Fruit fly (Drosophila melanogaster) whole organism, adult: ENCODE results near the gene CG31381.

Experiments used
- CG11617 ChIP-seq: fragments of 200-800 bp; sonication (Bioruptor generic); optimal IDR thresholded peaks from 2 replicates; lab custom pipeline; 2017; ENCODE audit warnings: mild to moderate bottlenecking, missing biosample characterization, missing genetic modification reagents, missing genetic modification characterization
- CG12768 ChIP-seq: fragments of 200-800 bp; sonication (Bioruptor generic); optimal IDR thresholded peaks from 2 replicates; lab custom pipeline; 2017; ENCODE audit warnings: missing biosample characterization, missing genetic modification characterization, mild to moderate bottlenecking, moderate library complexity, missing genetic modification reagents
- CG14711 ChIP-seq: fragments of 200-800 bp; sonication (Bioruptor generic); optimal IDR thresholded peaks from 2 replicates; lab custom pipeline; 2018; ENCODE audit warnings: missing biosample characterization, mild to moderate bottlenecking, missing genetic modification characterization, moderate library complexity
- CG1620 ChIP-seq: fragments of 200-800 bp; sonication (Bioruptor generic); optimal IDR thresholded peaks from 2 replicates; lab custom pipeline; 2016; ENCODE audit warnings: missing biosample characterization, missing genetic modification characterization
- CG33017 ChIP-seq: fragments of 200-800 bp; sonication (Bioruptor generic); optimal IDR thresholded peaks from 2 replicates; lab custom pipeline; 2018; ENCODE audit warnings: missing biosample characterization, mild to moderate bottlenecking, missing genetic modification characterization, moderate library complexity
- CG5204 ChIP-seq: fragments of 200-800 bp; sonication (Bioruptor generic); optimal IDR thresholded peaks from 2 replicates; lab custom pipeline; 2016; ENCODE audit warnings: missing biosample characterization, missing genetic modification characterization
- CG7045 ChIP-seq: fragments of 200-800 bp; sonication (Bioruptor generic); optimal IDR thresholded peaks from 2 replicates; lab custom pipeline; 2017; ENCODE audit warnings: missing biosample characterization, mild to moderate bottlenecking, missing genetic modification characterization
- CG7101 ChIP-seq: fragments of 200-800 bp; sonication (Bioruptor generic); optimal IDR thresholded peaks from 2 replicates; lab custom pipeline; 2018; ENCODE audit warnings: missing biosample characterization, mild to moderate bottlenecking, missing genetic modification characterization, moderate library complexity
- Clk ChIP-seq: fragments of 200-800 bp; sonication (Bioruptor generic); optimal IDR thresholded peaks from 2 replicates; lab custom pipeline; 2017; ENCODE audit warnings: missing biosample characterization, missing genetic modification characterization
- Crg-1 ChIP-seq: fragments of 200-800 bp; sonication (Bioruptor generic); optimal IDR thresholded peaks from 2 replicates; lab custom pipeline; 2016; ENCODE audit warnings: missing biosample characterization, missing genetic modification characterization
- Hr96 ChIP-seq: fragments of 200-800 bp; sonication (Bioruptor generic); optimal IDR thresholded peaks from 2 replicates; lab custom pipeline; 2016; ENCODE audit warnings: missing biosample characterization, missing genetic modification characterization
- Mnt ChIP-seq: fragments of 200-800 bp; sonication (Bioruptor generic); optimal IDR thresholded peaks from 2 replicates; lab custom pipeline; 2016; ENCODE audit warnings: missing biosample characterization, mild to moderate bottlenecking, missing genetic modification characterization
- bab1 ChIP-seq: fragments of 200-800 bp; sonication (Bioruptor generic); optimal IDR thresholded peaks from 3 replicates; lab custom pipeline; 2019; ENCODE audit warnings: missing biosample characterization, mild to moderate bottlenecking, missing genetic modification characterization, moderate library complexity
- cic ChIP-seq: fragments of 200-800 bp; sonication (Bioruptor generic); optimal IDR thresholded peaks from 2 replicates; lab custom pipeline; 2017; ENCODE audit warnings: missing biosample characterization, mild to moderate bottlenecking, missing genetic modification characterization, moderate library complexity
- cnc ChIP-seq, 2 experiments: fragments of >200 bp; optimal IDR thresholded peaks; 2 replicates each; lab custom pipeline; 2017
- kay ChIP-seq: fragments of 200-800 bp; sonication (Bioruptor generic); peaks from one replicate; lab custom pipeline; 2016; ENCODE audit warnings: missing biosample characterization, missing genetic modification characterization, borderline replicate concordance
- ovo ChIP-seq: fragments of 200-800 bp; sonication (Bioruptor generic); optimal IDR thresholded peaks from 2 replicates; lab custom pipeline; 2016; ENCODE audit warnings: missing biosample characterization, missing genetic modification characterization
- pad ChIP-seq: fragments of 200-800 bp; sonication (Bioruptor generic); optimal IDR thresholded peaks from 3 replicates; lab custom pipeline; 2017; ENCODE audit warnings: missing biosample characterization, missing genetic modification characterization, mild to moderate bottlenecking, moderate library complexity, missing genetic modification reagents
- tj ChIP-seq: fragments of 200-800 bp; sonication (Bioruptor generic); optimal IDR thresholded peaks from 3 replicates; lab custom pipeline; 2017; ENCODE audit warnings: missing biosample characterization, mild to moderate bottlenecking, missing genetic modification characterization, moderate library complexity
- toe ChIP-seq: fragments of 200-800 bp; sonication (Bioruptor generic); optimal IDR thresholded peaks from 2 replicates; lab custom pipeline; 2016; ENCODE audit warnings: missing biosample characterization, missing genetic modification characterization

Gene CG31381

DNA sequence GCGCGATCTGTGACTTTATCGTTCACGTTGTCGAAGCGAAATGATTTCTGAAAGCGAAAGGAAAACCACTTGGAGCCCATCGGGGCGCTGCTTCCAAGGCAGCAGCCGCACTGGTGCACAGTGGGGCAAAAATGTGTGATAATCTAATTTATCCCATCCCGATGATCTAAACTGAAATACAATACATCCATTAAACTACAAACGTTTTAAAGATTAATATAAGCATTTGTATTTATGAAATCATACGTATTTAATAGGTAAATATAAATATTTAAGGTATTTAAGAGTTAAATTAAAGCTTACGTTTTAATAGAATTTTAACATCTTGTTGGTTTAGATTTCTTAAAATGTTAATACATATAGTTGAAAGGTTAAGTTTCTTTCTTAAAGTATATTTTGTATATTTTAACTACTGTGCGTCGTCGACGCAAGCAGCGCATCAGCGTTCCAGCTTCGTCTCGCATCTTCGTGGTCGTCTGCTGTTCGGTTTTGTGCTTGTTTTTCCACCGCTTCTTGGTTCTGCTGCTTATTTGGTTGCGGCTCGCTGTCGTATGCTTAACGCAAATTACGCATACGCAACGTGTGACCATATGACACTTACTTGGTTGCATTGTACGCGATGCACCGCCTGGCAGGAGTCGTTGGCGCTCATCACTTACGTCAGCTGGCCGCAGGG, 29.3 kb downstream of the CG31381 start, which contains the start of gene CG13643:
Gene CG13643, minus strand, starts transcription at position 46 of the 676 bp plus-strand sequence.
- TF ChIP-seq CG11617 (GFP tag; lab: Kevin White, UChicago) (no peak), pad (GFP tag; lab: Kevin White, UChicago) (no peak), CG7045 (GFP tag; lab: Kevin White, UChicago) (no peak), Crg-1 (GFP tag; lab: Kevin White, UChicago) (no peak), cic (GFP tag; lab: Kevin White, UChicago) (no peak), CG7101 (tag; lab: Kevin White, UChicago) (no peak), CG5204 (GFP tag; lab: Kevin White, UChicago) (no peak), Mnt (no peak), CG1620 (no peak), CG33017 (no peak), CG14711 (tag; lab: Kevin White, UChicago) (no peak), cnc (optimal IDR thresholded peaks at IDR 0.05; lab: Kevin White, UChicago) (no peak), Hr96 (GFP tag; lab: Kevin White, UChicago) (no peak), tj (GFP tag; lab: Kevin White, UChicago) (no peak), Clk (GFP tag; lab: Kevin White, UChicago) (no peak)

dm6 chr3R:24906648-24907047, 29.8 kb downstream of the CG31381 start:
- TF ChIP-seq CG5204 (GFP tag; lab: Kevin White, UChicago) (no peak), CG33017 (no peak), CG7101 (tag; lab: Kevin White, UChicago) (no peak), Crg-1 (GFP tag; lab: Kevin White, UChicago) (no peak), cnc (optimal IDR thresholded peaks at IDR 0.05; lab: Kevin White, UChicago) (no peak), kay (no peak), toe (GFP tag; lab: Kevin White, UChicago) (no peak), bab1 (GFP tag; lab: Kevin White, UChicago) (no peak), Clk (GFP tag; lab: Kevin White, UChicago) (no peak), CG14711 (tag; lab: Kevin White, UChicago) (no peak), CG12768 (GFP tag; lab: Kevin White, UChicago) (no peak), CG7045 (GFP tag; lab: Kevin White, UChicago) (no peak), ovo (no peak), CG11617 (GFP tag; lab: Kevin White, UChicago) (no peak)

- TF ChIP-seq CG5204 (GFP tag; lab: Kevin White, UChicago): no peak
- TF ChIP-seq cic (GFP tag; lab: Kevin White, UChicago): no peak
- TF ChIP-seq pad (GFP tag; lab: Kevin White, UChicago): no peak
- TF ChIP-seq tj (GFP tag; lab: Kevin White, UChicago): no peak
- no peak for TF ChIP-seq CG11617 (GFP tag; lab: Kevin White, UChicago)
- no peak for TF ChIP-seq ovo
- TF ChIP-seq CG1620: no peak
- TF ChIP-seq Hr96 (GFP tag; lab: Kevin White, UChicago): no peak
- TF ChIP-seq CG33017: no peak
- TF ChIP-seq Crg-1 (GFP tag; lab: Kevin White, UChicago): no peak
- TF ChIP-seq Mnt: no peak
Observed at dm6 chr3R:24908034-24908433, 31.2 kb downstream of the CG31381 start.

- TF ChIP-seq kay (peak; percentile 48), pad (GFP tag; lab: Kevin White, UChicago) (no peak)
Observed at dm6 chr3R:24910097-24910496, 33.3 kb downstream of the CG31381 start.

DNA sequence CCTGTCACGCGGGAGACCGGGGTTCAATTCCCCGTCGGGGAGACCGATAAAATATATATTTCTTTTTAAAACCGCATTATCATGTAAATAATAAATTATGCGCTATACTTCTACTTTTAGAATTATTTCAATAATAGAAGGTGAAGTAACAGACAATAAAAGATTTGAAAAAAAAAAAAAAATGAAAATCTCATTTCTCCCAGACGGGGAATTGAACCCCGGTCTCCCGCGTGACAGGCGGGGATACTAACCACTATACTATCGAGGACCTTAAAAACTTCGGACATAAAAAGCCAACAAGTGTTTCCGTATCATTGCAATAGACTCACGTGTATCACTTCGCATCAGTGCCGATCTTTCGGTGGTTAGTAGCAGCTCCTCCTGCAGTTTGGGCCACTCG, 38.0 kb downstream of the CG31381 start:
- TF ChIP-seq CG11617 (GFP tag; lab: Kevin White, UChicago): no peak
- no peak for TF ChIP-seq CG14711 (tag; lab: Kevin White, UChicago)
- no peak for TF ChIP-seq ovo
- no peak for TF ChIP-seq Crg-1 (GFP tag; lab: Kevin White, UChicago)
- no peak for TF ChIP-seq CG12768 (GFP tag; lab: Kevin White, UChicago)
- TF ChIP-seq pad (GFP tag; lab: Kevin White, UChicago): no peak
- no peak for TF ChIP-seq CG5204 (GFP tag; lab: Kevin White, UChicago)
- TF ChIP-seq cnc (optimal IDR thresholded peaks at IDR 0.05; lab: Kevin White, UChicago): no peak
- TF ChIP-seq CG33017: no peak
- no peak for TF ChIP-seq CG7101 (tag; lab: Kevin White, UChicago)
- no peak for TF ChIP-seq CG1620
- TF ChIP-seq Hr96 (GFP tag; lab: Kevin White, UChicago): no peak

DNA sequence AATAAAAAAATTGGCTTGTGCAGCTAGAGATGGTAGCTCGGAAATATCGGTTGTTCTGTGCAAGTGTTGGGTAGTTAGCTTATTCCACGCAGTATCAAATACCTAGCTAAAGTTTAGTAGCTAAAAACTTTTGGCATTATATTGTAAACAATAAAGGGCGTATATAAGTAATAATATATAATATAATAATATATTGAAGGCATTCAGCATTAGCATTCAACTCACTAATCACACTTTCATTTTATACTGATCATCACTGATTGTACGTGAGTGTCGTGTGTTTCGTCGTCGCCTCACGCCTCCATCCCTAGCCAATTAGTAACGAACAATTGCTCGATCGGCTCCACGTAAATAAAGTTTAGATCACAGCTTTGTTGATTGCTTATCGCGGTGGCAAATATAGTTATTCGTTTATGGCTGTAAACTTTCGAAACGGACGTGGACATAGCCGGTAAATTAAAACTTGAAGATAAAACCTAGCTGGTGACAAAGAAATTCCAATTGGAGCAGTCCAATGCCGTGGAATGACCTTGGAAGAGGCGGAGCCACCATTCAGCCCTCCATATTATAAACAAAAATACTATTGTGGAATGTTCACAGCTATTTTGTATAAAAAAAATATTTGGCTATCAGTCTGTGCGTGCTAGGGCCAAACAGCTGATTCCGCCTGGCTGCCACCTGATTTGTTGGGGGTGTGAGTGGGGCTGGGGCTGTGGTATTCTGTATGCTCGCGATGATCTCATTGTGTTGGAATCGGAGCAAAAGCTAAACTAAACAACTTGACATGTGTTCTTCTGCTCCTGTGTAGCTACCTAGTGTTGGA, 41.2 kb downstream of the CG31381 start, which contains the start of the genes PIG-S, sud1 and CG11168:
Gene PIG-S, minus strand, starts transcription at position 51 of the 823 bp plus-strand sequence.
Gene sud1, minus strand, starts transcription at position 51 of the 823 bp plus-strand sequence.
Gene CG11168, plus strand, starts transcription at position 293 of the 823 bp plus-strand sequence.
- TF ChIP-seq CG33017 (peak; percentile 3), CG14711 (tag; lab: Kevin White, UChicago) (peak; percentile 52), CG12768 (GFP tag; lab: Kevin White, UChicago) (no peak), Mnt (peak; percentile 11), Crg-1 (GFP tag; lab: Kevin White, UChicago) (peak; percentile 25), Hr96 (GFP tag; lab: Kevin White, UChicago) (peak; percentile 2), CG11617 (GFP tag; lab: Kevin White, UChicago) (peak; percentile 18), pad (GFP tag; lab: Kevin White, UChicago) (peak; percentile 30), CG1620 (no peak), tj (GFP tag; lab: Kevin White, UChicago) (peak; percentile 15), cnc (optimal IDR thresholded peaks at IDR 0.05; lab: Kevin White, UChicago) (no peak), bab1 (GFP tag; lab: Kevin White, UChicago) (peak; percentile 44), CG5204 (GFP tag; lab: Kevin White, UChicago) (no peak), CG7101 (tag; lab: Kevin White, UChicago) (peak; percentile 58), toe (GFP tag; lab: Kevin White, UChicago) (peak; percentile 51), kay (peak; percentile 15)
